Worm (Caenorhabditis elegans) whole organism, late embryonic: ENCODE data around the gene Y5H2B.3.

Experiments
- ceh-31 ChIP-seq: sonication (generic microtip); optimal IDR thresholded peaks from 2 replicates; lab custom pipeline; 2016; ENCODE audit warnings: missing genetic modification characterization, missing compliant biosample characterization
- fkh-10 ChIP-seq: fragments of 150-350 bp; optimal IDR thresholded peaks from 2 replicates; lab custom pipeline; 2014; ENCODE audit warnings: missing biosample characterization, missing genetic modification reagents, missing genetic modification characterization
- pqm-1 ChIP-seq: sonication (generic microtip); optimal IDR thresholded peaks from 2 replicates; lab custom pipeline; 2016; ENCODE audit warnings: missing genetic modification characterization, missing compliant biosample characterization
- sox-2 ChIP-seq: fragments of 200-800 bp; sonication (Bioruptor generic); IDR thresholded peaks from 2 replicates; pipeline ENCODE4 v1.3.6; 2022; ENCODE audit warnings: missing genetic modification reagents, missing genetic modification characterization, missing compliant biosample characterization
- unc-55 ChIP-seq: sonication (generic microtip); optimal IDR thresholded peaks from 2 replicates; lab custom pipeline; 2017; ENCODE audit warnings: missing biosample characterization, missing genetic modification reagents, missing genetic modification characterization
- ztf-16 ChIP-seq: sonication (generic microtip); optimal IDR thresholded peaks from 2 replicates; lab custom pipeline; 2017; ENCODE audit warnings: missing genetic modification characterization, missing compliant biosample characterization

ce11 chrV:2233177-2233576, 45.1 kb downstream of the Y5H2B.3 start, which contains the start of gene nhr-96:
- no peak for TF ChIP-seq fkh-10 (GFP tag; lab: Kevin White, UChicago)
- TF ChIP-seq ceh-31 (tag; lab: Kevin White, UChicago) = no peak
- no peak for TF ChIP-seq sox-2 (GFP tag; lab: Robert Waterston, UW)
- TF ChIP-seq ztf-16 (tag; lab: Kevin White, UChicago) = no peak
- TF ChIP-seq unc-55 (GFP tag; lab: Kevin White, UChicago) = no peak
- TF ChIP-seq pqm-1 (tag; lab: Kevin White, UChicago) = no peak
